Fruit fly (Drosophila melanogaster): ENCODE measurements around the gene CG2701.
A peak's percentile ranks its signal among the peaks of the same experiment; 100 is the strongest.

Gene CG2701

DNA sequence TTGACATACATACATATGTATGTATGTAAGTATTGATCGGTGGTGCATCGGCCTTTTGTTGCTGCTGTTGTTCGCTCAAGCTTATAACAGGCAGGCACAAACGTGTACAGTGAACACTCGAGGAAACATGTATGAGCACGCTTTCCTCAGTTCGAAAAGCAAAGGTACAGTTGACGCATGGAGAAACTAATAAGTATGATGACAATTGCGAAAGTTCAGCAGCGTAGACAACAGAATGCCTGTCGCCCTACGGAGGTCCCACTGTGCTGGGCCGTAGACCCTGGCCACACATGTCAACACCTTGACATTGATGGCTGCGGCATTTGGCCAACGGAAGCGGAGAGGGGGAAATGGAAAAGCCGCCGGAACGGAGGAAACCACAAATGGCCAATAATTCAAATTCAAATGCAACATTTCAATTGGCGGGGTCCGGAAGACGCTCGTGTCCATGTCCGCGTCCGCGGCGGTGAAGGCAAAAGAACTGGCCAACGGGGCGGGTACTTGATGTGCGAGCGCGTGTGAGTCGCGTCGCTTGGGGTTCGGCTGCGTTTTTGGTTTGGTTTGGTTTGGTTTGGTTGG, 11.9 kb downstream of the CG2701 start, which contains the start of gene CG2681 (continued):
- peak; percentile 57 for TF ChIP-seq CG7839 (tag; optimal IDR thresholded peaks at IDR 0.05)
- TF ChIP-seq MTF-1 (GFP tag; optimal IDR thresholded peaks at IDR 0.05; ENCODE audit: borderline replicate concordance), result no peak
- TF ChIP-seq CG5180 (GFP tag; optimal IDR thresholded peaks at IDR 0.05), result no peak
- no peak for TF ChIP-seq Doc3 (GFP tag; IDR thresholded peaks at IDR 0.05; ENCODE audit: partially characterized antibody)
- no peak for TF ChIP-seq eyg (GFP tag; optimal IDR thresholded peaks at IDR 0.05)
- TF ChIP-seq Atf6 (GFP tag; IDR thresholded peaks at IDR 0.05), result peak; percentile 32; the same call in 1 of the 2 replicates
- peak; percentile 68 for TF ChIP-seq dysf (GFP tag; IDR thresholded peaks at IDR 0.05)
- TF ChIP-seq klu (GFP tag; IDR thresholded peaks at IDR 0.05), result no peak
- no peak for TF ChIP-seq knrl (GFP tag; IDR thresholded peaks at IDR 0.05; ENCODE audit: partially characterized antibody)
- no peak for TF ChIP-seq CG12299 (tag; optimal IDR thresholded peaks at IDR 0.05)
- TF ChIP-seq Hmr (GFP tag; optimal IDR thresholded peaks at IDR 0.05), result no peak
- TF ChIP-seq NC2α (GFP tag; optimal IDR thresholded peaks at IDR 0.05), result no peak
- no peak for TF ChIP-seq Eip74EF (GFP tag; optimal IDR thresholded peaks at IDR 0.05)
- TF ChIP-seq ATbp (GFP tag; optimal IDR thresholded peaks at IDR 0.05), result no peak
- TF ChIP-seq pb (GFP tag; optimal IDR thresholded peaks at IDR 0.05), result no peak
- TF ChIP-seq row (GFP tag; IDR thresholded peaks at IDR 0.05), result peak; percentile 66
- TF ChIP-seq pros (GFP tag; optimal IDR thresholded peaks at IDR 0.05), result no peak
- TF ChIP-seq Atf-2 (GFP tag; optimal IDR thresholded peaks at IDR 0.05), result no peak
- peak; percentile 46; the same call in 1 of the 2 replicates for TF ChIP-seq CG14667 (GFP tag; IDR thresholded peaks at IDR 0.05)
- TF ChIP-seq Asciz (GFP tag; optimal IDR thresholded peaks at IDR 0.05), result no peak
- TF ChIP-seq B-H2 (GFP tag; optimal IDR thresholded peaks at IDR 0.05), result no peak
- TF ChIP-seq ken (GFP tag; IDR thresholded peaks at IDR 0.05), result peak; percentile 66; the same call in 2 of the 3 replicates
- no peak for TF ChIP-seq luna (GFP tag; optimal IDR thresholded peaks at IDR 0.05)
- TF ChIP-seq fd102C (GFP tag; optimal IDR thresholded peaks at IDR 0.05), result no peak
- TF ChIP-seq Hmx (GFP tag; optimal IDR thresholded peaks at IDR 0.05), result no peak
- TF ChIP-seq vnd (GFP tag; IDR thresholded peaks at IDR 0.05; ENCODE audit: partially characterized antibody), result no peak
- no peak for TF ChIP-seq odd (GFP tag; optimal IDR thresholded peaks at IDR 0.05)
- peak; percentile 35; the same call in 1 of the 2 replicates for TF ChIP-seq Nf-YA (GFP tag; IDR thresholded peaks at IDR 0.05)
- TF ChIP-seq CG7372 (GFP tag; IDR thresholded peaks at IDR 0.05), result peak; percentile 29; the same call in 1 of the 2 replicates
- no peak for TF ChIP-seq CG6854 (GFP tag; optimal IDR thresholded peaks at IDR 0.05)
- peak; percentile 76 for TF ChIP-seq zfh1 (GFP tag; IDR thresholded peaks at IDR 0.05)
- 0 out of 3 replicates have a peak, but pooled peaks have one; percentile 26 for TF ChIP-seq sr (GFP tag; IDR thresholded peaks at IDR 0.05)
- peak; percentile 89 for TF ChIP-seq Med (GFP tag)
- no peak for TF ChIP-seq gcm2 (GFP tag; optimal IDR thresholded peaks at IDR 0.05)
- TF ChIP-seq Lpt (GFP tag; optimal IDR thresholded peaks at IDR 0.05), result no peak
- TF ChIP-seq slbo (GFP tag; IDR thresholded peaks at IDR 0.05), result peak; percentile 84
- TF ChIP-seq fd3F (GFP tag; optimal IDR thresholded peaks at IDR 0.05), result no peak
- no peak for TF ChIP-seq Fer3 (tag; optimal IDR thresholded peaks at IDR 0.05)
- peak; percentile 25 for TF ChIP-seq nmo (GFP tag; optimal IDR thresholded peaks at IDR 0.05)
- no peak for TF ChIP-seq CG5245 (GFP tag; optimal IDR thresholded peaks at IDR 0.05)
- no peak for TF ChIP-seq salm (tag; optimal IDR thresholded peaks at IDR 0.05)
- no peak for TF ChIP-seq Bteb2 (GFP tag; optimal IDR thresholded peaks at IDR 0.05)
- TF ChIP-seq Nf-YB (GFP tag; optimal IDR thresholded peaks at IDR 0.05), result no peak
- TF ChIP-seq aop (GFP tag; IDR thresholded peaks at IDR 0.05), result no peak
- TF ChIP-seq CG13894 (tag; optimal IDR thresholded peaks at IDR 0.05), result no peak
- TF ChIP-seq CG10274 (GFP tag; optimal IDR thresholded peaks at IDR 0.05), result no peak
- TF ChIP-seq CG6813 (GFP tag; optimal IDR thresholded peaks at IDR 0.05), result no peak
- peak; percentile 37; the same call in 2 of the 3 replicates for TF ChIP-seq tgo (GFP tag; IDR thresholded peaks at IDR 0.05)
- no peak for TF ChIP-seq z (GFP tag; IDR thresholded peaks at IDR 0.05)
- TF ChIP-seq pzg (GFP tag; optimal IDR thresholded peaks at IDR 0.05), result no peak

Data from whole organism, embryonic.